Fruit fly (Drosophila melanogaster) whole organism, embryonic: ENCODE results near the gene CG31549.

ENCODE experiments used
- CG10543 ChIP-seq: fragments of 200-800 bp; sonication (Bioruptor generic); optimal IDR thresholded peaks from 3 replicates; lab custom pipeline; 2017; ENCODE audit warnings: missing biosample characterization, mild to moderate bottlenecking, missing genetic modification characterization, moderate library complexity
- CG12391 ChIP-seq: fragments of 200-800 bp; sonication (Bioruptor generic); optimal IDR thresholded peaks from 3 replicates; lab custom pipeline; 2018; ENCODE audit warnings: missing biosample characterization, mild to moderate bottlenecking, missing genetic modification characterization, moderate library complexity
- CG14860 ChIP-seq: fragments of 200-800 bp; sonication (Bioruptor generic); IDR thresholded peaks from 3 replicates; pipeline ENCODE4 v1.3.6; 2022; ENCODE audit warnings: missing biosample characterization, missing genetic modification characterization; ENCODE audit not compliant: partially characterized antibody
- CG14965 ChIP-seq: fragments of 200-800 bp; sonication (Bioruptor generic); optimal IDR thresholded peaks from 2 replicates; lab custom pipeline; 2016; ENCODE audit warnings: missing biosample characterization, missing genetic modification characterization, borderline replicate concordance
- CG15011 ChIP-seq: fragments of 200-800 bp; sonication (Bioruptor generic); optimal IDR thresholded peaks from 3 replicates; lab custom pipeline; 2018; ENCODE audit warnings: missing biosample characterization, mild to moderate bottlenecking, missing genetic modification characterization
- CG15073 ChIP-seq: fragments of 200-800 bp; sonication (Bioruptor generic); optimal IDR thresholded peaks from 2 replicates; lab custom pipeline; 2016; ENCODE audit warnings: missing biosample characterization, missing genetic modification characterization
- CG17912 ChIP-seq: fragments of 200-800 bp; sonication (Bioruptor generic); optimal IDR thresholded peaks from 2 replicates; lab custom pipeline; 2018; ENCODE audit warnings: missing biosample characterization, mild to moderate bottlenecking, missing genetic modification characterization
- CG2199 ChIP-seq: fragments of 200-800 bp; sonication (Bioruptor generic); IDR thresholded peaks from 3 replicates; pipeline ENCODE4 v1.3.6; 2022; ENCODE audit warnings: missing biosample characterization, missing genetic modification characterization
- CG2712 ChIP-seq: fragments of 200-800 bp; optimal IDR thresholded peaks from 3 replicates; lab custom pipeline; 2019; ENCODE audit warnings: missing biosample characterization, mild to moderate bottlenecking, missing genetic modification characterization, moderate library complexity
- CG2889 ChIP-seq: fragments of 200-800 bp; sonication (Bioruptor generic); IDR thresholded peaks from 3 replicates; pipeline ENCODE4 v1.3.6; 2022; ENCODE audit warnings: missing biosample characterization, missing genetic modification characterization
- CG30403 ChIP-seq: fragments of 200-800 bp; sonication (Bioruptor generic); optimal IDR thresholded peaks from 3 replicates; lab custom pipeline; 2016; ENCODE audit warnings: missing biosample characterization, missing genetic modification characterization
- CG30431 ChIP-seq: fragments of 200-800 bp; sonication (Bioruptor generic); optimal IDR thresholded peaks from 2 replicates; lab custom pipeline; 2017; ENCODE audit warnings: missing biosample characterization, missing genetic modification characterization
- CG31441 ChIP-seq: fragments of 200-800 bp; sonication (Bioruptor generic); IDR thresholded peaks from 2 replicates; pipeline ENCODE4 v1.3.6; 2022; ENCODE audit warnings: missing biosample characterization, missing genetic modification characterization
- CG4282 ChIP-seq: fragments of 200-800 bp; sonication (Bioruptor generic); optimal IDR thresholded peaks from 2 replicates; lab custom pipeline; 2016; ENCODE audit warnings: missing biosample characterization, missing genetic modification characterization
- CG4360 ChIP-seq: fragments of 200-800 bp; sonication (Bioruptor generic); IDR thresholded peaks from 2 replicates; pipeline ENCODE4 v1.3.6; 2022; ENCODE audit warnings: missing biosample characterization, missing genetic modification characterization
- CG43689 ChIP-seq: fragments of 200-800 bp; sonication (Bioruptor generic); IDR thresholded peaks from 2 replicates; pipeline ENCODE4 v1.3.6; 2022; ENCODE audit warnings: missing biosample characterization, missing genetic modification characterization
- CG6272 ChIP-seq: fragments of 200-800 bp; sonication (Bioruptor generic); IDR thresholded peaks from 2 replicates; pipeline ENCODE4 v1.3.6; 2022; ENCODE audit warnings: missing biosample characterization, missing genetic modification characterization
- CG6854 ChIP-seq: fragments of 200-800 bp; sonication (Bioruptor generic); optimal IDR thresholded peaks from 3 replicates; lab custom pipeline; 2017; ENCODE audit warnings: missing biosample characterization, mild to moderate bottlenecking, missing genetic modification characterization
- CG7786 ChIP-seq: fragments of 200-800 bp; sonication (Bioruptor generic); optimal IDR thresholded peaks from 2 replicates; lab custom pipeline; 2016; ENCODE audit warnings: missing biosample characterization, missing genetic modification characterization
- CG9215 ChIP-seq: fragments of 200-800 bp; sonication (Bioruptor generic); IDR thresholded peaks from 2 replicates; pipeline ENCODE4 v1.3.6; 2022; ENCODE audit warnings: missing biosample characterization, missing genetic modification characterization
- CG9609 ChIP-seq: fragments of 200-800 bp; sonication (Bioruptor generic); optimal IDR thresholded peaks from 3 replicates; lab custom pipeline; 2016; ENCODE audit warnings: missing biosample characterization, missing genetic modification characterization
- CTCF ChIP-seq: fragments of 200-800 bp; sonication (Bioruptor generic); optimal IDR thresholded peaks from 2 replicates; lab custom pipeline; 2017; ENCODE audit warnings: missing biosample characterization, mild to moderate bottlenecking, missing genetic modification characterization, moderate library complexity
- Dbx ChIP-seq: fragments of 200-800 bp; sonication (Bioruptor generic); IDR thresholded peaks from 3 replicates; pipeline ENCODE4 v1.3.6; 2022; ENCODE audit warnings: missing biosample characterization, missing genetic modification characterization
- Elba2 ChIP-seq: fragments of 200-800 bp; sonication (Bioruptor generic); optimal IDR thresholded peaks from 3 replicates; lab custom pipeline; 2016; ENCODE audit warnings: missing biosample characterization, missing genetic modification characterization
- HLH54F ChIP-seq: fragments of 200-800 bp; sonication (Bioruptor generic); optimal IDR thresholded peaks from 3 replicates; lab custom pipeline; 2016; ENCODE audit warnings: missing biosample characterization, missing genetic modification characterization
- HmgZ ChIP-seq: fragments of 200-800 bp; sonication (Bioruptor generic); optimal IDR thresholded peaks from 2 replicates; lab custom pipeline; 2018; ENCODE audit warnings: missing biosample characterization, mild to moderate bottlenecking, missing genetic modification characterization
- MESR4 ChIP-seq: fragments of 200-800 bp; sonication (Bioruptor generic); optimal IDR thresholded peaks from 2 replicates; lab custom pipeline; 2018; ENCODE audit warnings: missing biosample characterization, mild to moderate bottlenecking, missing genetic modification characterization, moderate library complexity
- Med ChIP-seq: fragments of 200-800 bp; sonication (Bioruptor generic); peaks from one replicate; lab custom pipeline; 2016; ENCODE audit warnings: missing biosample characterization, missing genetic modification characterization, mild to moderate bottlenecking, inconsistent platforms, moderate library complexity
- Meics ChIP-seq: fragments of 200-800 bp; sonication (Bioruptor generic); optimal IDR thresholded peaks from 2 replicates; lab custom pipeline; 2017; ENCODE audit warnings: missing biosample characterization, mild to moderate bottlenecking, missing genetic modification characterization
- NC2β ChIP-seq: fragments of 200-800 bp; sonication (Bioruptor generic); optimal IDR thresholded peaks from 2 replicates; lab custom pipeline; 2016; ENCODE audit warnings: missing biosample characterization, missing genetic modification characterization
- Neu2 ChIP-seq: fragments of 200-800 bp; sonication (Bioruptor generic); optimal IDR thresholded peaks from 3 replicates; lab custom pipeline; 2016; ENCODE audit warnings: missing biosample characterization, missing genetic modification characterization, borderline replicate concordance
- Optix ChIP-seq: fragments of 200-800 bp; sonication (Bioruptor generic); IDR thresholded peaks from 3 replicates; pipeline ENCODE4 v1.3.6; 2022; ENCODE audit warnings: missing biosample characterization, missing genetic modification characterization
- Ravus ChIP-seq: fragments of 200-800 bp; sonication (Bioruptor generic); IDR thresholded peaks from 2 replicates; pipeline ENCODE4 v1.3.6; 2022; ENCODE audit warnings: missing biosample characterization, missing genetic modification characterization
- Sox100B ChIP-seq: fragments of 200-800 bp; sonication (Bioruptor generic); optimal IDR thresholded peaks from 3 replicates; lab custom pipeline; 2018; ENCODE audit warnings: missing biosample characterization, mild to moderate bottlenecking, missing genetic modification characterization
- dimm ChIP-seq: fragments of 200-800 bp; sonication (Bioruptor generic); IDR thresholded peaks from 2 replicates; pipeline ENCODE4 v1.3.6; 2022; ENCODE audit warnings: missing biosample characterization, missing genetic modification characterization
- emc ChIP-seq: fragments of 200-800 bp; sonication (Bioruptor generic); optimal IDR thresholded peaks from 2 replicates; lab custom pipeline; 2016; ENCODE audit warnings: missing biosample characterization, missing genetic modification characterization
- fd102C ChIP-seq: fragments of 200-800 bp; sonication (Bioruptor generic); optimal IDR thresholded peaks from 2 replicates; lab custom pipeline; 2018; ENCODE audit warnings: missing biosample characterization, mild to moderate bottlenecking, missing genetic modification characterization, moderate library complexity
- hth ChIP-seq: fragments of >200 bp; optimal IDR thresholded peaks from 2 replicates; lab custom pipeline; 2017; ENCODE audit warnings: inconsistent platforms
- ken ChIP-seq: fragments of 200-800 bp; sonication (Bioruptor generic); IDR thresholded peaks from 3 replicates; pipeline ENCODE4 v1.3.6; 2022; ENCODE audit warnings: missing biosample characterization, missing genetic modification characterization
- lilli ChIP-seq: fragments of 200-800 bp; sonication (Bioruptor generic); optimal IDR thresholded peaks from 3 replicates; lab custom pipeline; 2016; ENCODE audit warnings: missing biosample characterization, missing genetic modification characterization
- nom ChIP-seq: fragments of 200-800 bp; sonication (Bioruptor generic); optimal IDR thresholded peaks from 2 replicates; lab custom pipeline; 2017; ENCODE audit warnings: missing biosample characterization, missing genetic modification characterization, mild to moderate bottlenecking, moderate library complexity, missing genetic modification reagents
- pnt ChIP-seq: fragments of 200-800 bp; sonication (Bioruptor generic); optimal IDR thresholded peaks from 3 replicates; lab custom pipeline; 2016; ENCODE audit warnings: missing biosample characterization, missing genetic modification characterization
- ro ChIP-seq: fragments of 200-800 bp; sonication (Bioruptor generic); IDR thresholded peaks from 2 replicates; pipeline ENCODE4 v1.3.6; 2022; ENCODE audit warnings: missing biosample characterization, missing genetic modification characterization
- salm ChIP-seq: fragments of 200-800 bp; sonication (Bioruptor generic); optimal IDR thresholded peaks from 2 replicates; lab custom pipeline; 2018; ENCODE audit warnings: missing biosample characterization, mild to moderate bottlenecking, missing genetic modification characterization
- schlank ChIP-seq: fragments of 200-800 bp; sonication (Bioruptor generic); optimal IDR thresholded peaks from 2 replicates; lab custom pipeline; 2018; ENCODE audit warnings: missing biosample characterization, mild to moderate bottlenecking, missing genetic modification characterization
- tgo ChIP-seq: fragments of 200-800 bp; sonication (Bioruptor generic); IDR thresholded peaks from 3 replicates; pipeline ENCODE4 v1.3.6; 2022; ENCODE audit warnings: missing biosample characterization, missing genetic modification characterization
- trem ChIP-seq: fragments of 200-800 bp; optimal IDR thresholded peaks from 3 replicates; lab custom pipeline; 2019; ENCODE audit warnings: missing biosample characterization, mild to moderate bottlenecking, missing genetic modification characterization, moderate library complexity
- tx ChIP-seq: fragments of 200-800 bp; sonication (Bioruptor generic); optimal IDR thresholded peaks from 2 replicates; lab custom pipeline; 2016; ENCODE audit warnings: missing biosample characterization, missing genetic modification characterization

The CG31549 gene

DNA sequence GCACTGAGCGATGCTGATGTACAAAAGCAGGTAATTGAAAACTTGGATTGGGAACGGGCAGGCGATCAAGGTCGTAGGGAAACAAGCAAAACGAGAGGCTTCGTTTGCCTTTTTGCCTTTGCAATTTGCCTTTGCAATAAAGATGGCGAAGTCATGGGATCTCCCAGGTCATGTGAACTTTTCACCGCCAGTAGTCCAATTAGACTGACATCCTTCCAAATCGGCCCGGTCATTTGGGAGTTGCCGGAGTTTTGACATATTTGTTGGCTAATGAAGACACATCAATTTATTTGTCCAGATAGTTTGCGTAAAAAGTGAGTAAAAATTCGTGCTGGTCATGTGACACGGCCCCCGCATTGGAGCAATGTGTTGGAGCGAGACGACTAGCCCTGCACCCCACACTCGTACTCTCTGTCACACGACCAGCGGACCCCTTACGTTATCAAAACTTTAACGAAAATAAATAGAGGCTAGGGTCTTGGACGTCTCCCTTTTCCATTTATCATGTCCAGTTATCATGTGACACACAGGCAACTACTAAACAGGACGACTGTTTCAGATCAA is 39.9 kb upstream of the CG31549 start (continued):
- TF ChIP-seq CG4282 (GFP tag; lab: Kevin White, UChicago) (no peak), CG10543 (GFP tag; lab: Kevin White, UChicago) (peak; percentile 13)
- TF ChIP-seq, all 482 proteins: peak for 31

DNA sequence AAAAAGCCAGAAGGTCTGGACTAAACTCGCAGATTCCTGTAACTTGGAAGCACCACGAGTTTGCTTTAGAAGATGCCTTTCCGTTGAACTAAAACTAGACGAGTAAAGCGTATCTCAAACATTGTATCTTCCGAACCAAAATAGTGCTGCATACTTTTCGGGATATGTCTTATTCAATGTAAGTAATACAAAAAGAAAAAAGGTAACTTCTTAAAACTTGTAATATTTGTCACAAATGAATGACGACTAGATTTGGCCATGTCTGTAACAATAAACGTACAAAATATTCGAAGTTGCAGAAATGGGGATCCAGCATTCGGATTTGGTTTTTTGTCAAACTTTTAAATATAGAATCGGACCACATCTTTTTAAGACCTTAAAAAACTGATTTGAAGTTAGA is 37.1 kb upstream of the CG31549 start:
- TF ChIP-seq Optix (GFP tag; lab: Robert Waterston, UW) (no peak), emc (GFP tag; lab: Kevin White, UChicago) (no peak), CG15011 (GFP tag; lab: Kevin White, UChicago) (no peak), Dbx (GFP tag; lab: Robert Waterston, UW) (no peak), CG2889 (GFP tag; lab: Robert Waterston, UW) (no peak), hth (lab: Kevin White, UChicago) (no peak), ken (GFP tag; lab: Robert Waterston, UW) (no peak), HmgZ (tag; lab: Kevin White, UChicago) (peak; percentile 33), tgo (GFP tag; lab: Robert Waterston, UW) (no peak), Meics (GFP tag; lab: Kevin White, UChicago) (no peak), Ravus (no peak), CG12391 (tag; lab: Kevin White, UChicago) (no peak), salm (tag; lab: Kevin White, UChicago) (no peak), ro (GFP tag; lab: Robert Waterston, UW) (no peak), CG43689 (GFP tag; lab: Robert Waterston, UW) (no peak), schlank (tag; lab: Kevin White, UChicago) (no peak), CTCF (GFP tag; lab: Kevin White, UChicago) (peak; percentile 11), CG2199 (GFP tag; lab: Robert Waterston, UW) (peak; percentile 86; the same call in 2 of the 3 replicates), CG15073 (GFP tag; lab: Kevin White, UChicago) (peak; percentile 73), CG7786 (no peak), Med (GFP tag; lab: Kevin White, UChicago) (peak; percentile 54), CG31441 (GFP tag; lab: Robert Waterston, UW) (no peak), nom (peak; percentile 11), Elba2 (no peak), CG9215 (no peak), tx (GFP tag; lab: Kevin White, UChicago) (no peak)

DNA sequence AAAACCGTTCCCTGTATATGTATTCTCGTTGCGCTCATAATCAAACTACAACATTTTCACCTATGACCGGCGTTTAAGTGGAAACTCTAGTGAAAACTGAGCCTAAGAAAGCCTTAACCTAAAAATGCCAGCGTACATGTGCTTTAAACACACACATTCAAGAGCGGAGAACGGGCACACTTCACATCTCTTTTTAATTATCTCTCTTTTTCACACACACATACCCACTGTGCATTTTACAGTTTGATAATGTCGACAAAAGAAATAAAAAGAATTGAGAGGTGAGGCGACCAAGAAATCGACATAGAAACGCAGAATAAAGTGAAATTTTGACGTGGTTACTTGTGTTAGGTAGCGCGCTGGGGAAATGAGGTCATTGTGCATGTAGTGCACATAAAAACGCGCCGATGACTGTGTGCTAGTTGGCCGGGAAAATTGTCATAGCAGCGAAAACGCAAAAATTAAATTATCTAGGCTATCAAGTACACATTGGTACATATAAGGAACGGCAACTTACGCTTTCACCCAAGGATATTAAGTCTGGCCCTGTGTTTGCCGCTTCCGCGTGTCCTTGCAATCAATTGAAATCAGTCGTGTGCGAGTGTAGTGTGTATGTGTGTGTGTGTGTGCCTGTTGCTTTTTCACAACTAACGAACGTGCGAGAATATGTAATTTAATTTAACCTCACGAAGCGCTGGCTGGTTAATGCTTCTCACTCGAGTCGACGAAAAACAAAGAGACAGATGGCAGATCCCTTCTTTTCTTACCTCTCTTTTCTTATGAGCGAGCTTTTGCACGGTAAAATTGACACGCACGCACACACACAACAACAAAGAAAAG is 32.3 kb upstream of the CG31549 start:
- no peak for TF ChIP-seq CG6272 (GFP tag; lab: Robert Waterston, UW)
- TF ChIP-seq dimm = no peak
- TF ChIP-seq HmgZ (tag; lab: Kevin White, UChicago) = peak; percentile 13
- TF ChIP-seq emc (GFP tag; lab: Kevin White, UChicago) = no peak
- TF ChIP-seq lilli (GFP tag; lab: Kevin White, UChicago) = peak; percentile 10
- TF ChIP-seq CG30431 (GFP tag; lab: Kevin White, UChicago) = no peak
- TF ChIP-seq Sox100B (GFP tag; lab: Kevin White, UChicago) = no peak
- no peak for TF ChIP-seq trem (tag; lab: Kevin White, UChicago)
- TF ChIP-seq HLH54F (GFP tag; lab: Kevin White, UChicago) = no peak
- TF ChIP-seq CG12391 (tag; lab: Kevin White, UChicago) = no peak
- TF ChIP-seq salm (tag; lab: Kevin White, UChicago) = no peak
- peak; percentile 61 for TF ChIP-seq CG17912
- TF ChIP-seq CG30403 (GFP tag; lab: Kevin White, UChicago) = no peak
- no peak for TF ChIP-seq CG4360
- TF ChIP-seq Neu2 = no peak
- no peak for TF ChIP-seq CG14860 (GFP tag; lab: Robert Waterston, UW)
- TF ChIP-seq CG14965 = no peak
- TF ChIP-seq NC2β (GFP tag; lab: Kevin White, UChicago) = no peak
- no peak for TF ChIP-seq CG6854 (GFP tag; lab: Kevin White, UChicago)
- TF ChIP-seq pnt (GFP tag; lab: Kevin White, UChicago) = no peak
- TF ChIP-seq fd102C (GFP tag; lab: Kevin White, UChicago) = no peak
- no peak for TF ChIP-seq MESR4 (GFP tag; lab: Kevin White, UChicago)
- peak; percentile 27 for TF ChIP-seq CG2712 (tag; lab: Kevin White, UChicago)
- TF ChIP-seq CG9609 = no peak
